Fruit fly (Drosophila melanogaster): ENCODE measurements around the gene smg.

dm6 chr3L:9026568-9026967, 28.8 kb upstream of the smg start:
- TF ChIP-seq CG8478 (optimal IDR thresholded peaks at IDR 0.05) (no peak), CTCF (optimal IDR thresholded peaks at IDR 0.05) (no peak)
